Worm (Caenorhabditis elegans) whole organism, L1 larva: ENCODE measurements around the gene ssr-2.

Source experiments
- C04F5.9 ChIP-seq: sonication (generic microtip); optimal IDR thresholded peaks from 2 replicates; lab custom pipeline; 2016; ENCODE audit warnings: missing genetic modification characterization, missing compliant biosample characterization
- C16A3.4 ChIP-seq: fragments of 150-350 bp; optimal IDR thresholded peaks from 2 replicates; lab custom pipeline; 2014; ENCODE audit warnings: missing biosample characterization, missing genetic modification characterization
- aly-2 ChIP-seq: fragments of 150-350 bp; optimal IDR thresholded peaks from 2 replicates; lab custom pipeline; 2014; ENCODE audit warnings: missing biosample characterization, missing genetic modification characterization
- ama-1 ChIP-seq: fragments of 150-350 bp; optimal IDR thresholded peaks from 2 replicates; lab custom pipeline; 2014
- blmp-1 ChIP-seq: fragments of 150-350 bp; optimal IDR thresholded peaks from 2 replicates; lab custom pipeline; 2014; ENCODE audit warnings: missing biosample characterization, missing genetic modification characterization
- ceh-63 ChIP-seq: fragments of 200-800 bp; sonication (Bioruptor generic); optimal IDR thresholded peaks from 2 replicates; lab custom pipeline; 2018; ENCODE audit warnings: mild to moderate bottlenecking, missing genetic modification characterization, missing compliant biosample characterization
- ceh-82 ChIP-seq, 3 experiments: fragments of 150-350 bp in 1 of 3; sonication (generic microtip) in 2 of 3; optimal IDR thresholded peaks; 2 replicates each; lab custom pipeline; 2014 to 2017; ENCODE audit warnings: missing biosample characterization in 3 of 3, missing genetic modification characterization in 3 of 3
- ceh-90 ChIP-seq: sonication (generic microtip); optimal IDR thresholded peaks from 2 replicates; lab custom pipeline; 2016; ENCODE audit warnings: missing genetic modification characterization, missing compliant biosample characterization
- ces-1 ChIP-seq: fragments of 150-350 bp; optimal IDR thresholded peaks from 2 replicates; lab custom pipeline; 2014; ENCODE audit warnings: missing biosample characterization, missing genetic modification reagents, missing genetic modification characterization
- dpl-1 ChIP-seq, 3 experiments: fragments of 150-350 bp in 2 of 3; sonication (generic microtip) in 1 of 3; optimal IDR thresholded peaks; 2 replicates each; lab custom pipeline; 2014 to 2017; ENCODE audit warnings: missing biosample characterization in 3 of 3, missing genetic modification characterization in 3 of 3, missing genetic modification reagents in 3 of 3
- dsc-1 ChIP-seq: sonication (generic microtip); optimal IDR thresholded peaks from 2 replicates; lab custom pipeline; 2016; ENCODE audit warnings: mild to moderate bottlenecking, missing genetic modification characterization, missing compliant biosample characterization
- efl-1 ChIP-seq, 4 experiments: fragments of 150-350 bp; optimal IDR thresholded peaks in 3 of 4; peaks in 1 of 4; 1 replicate in 1 of 4; 2 replicates in 3 of 4; lab custom pipeline; 2014; ENCODE audit warnings: missing biosample characterization in 2 of 4, missing genetic modification characterization in 2 of 4, missing genetic modification reagents in 2 of 4
- elt-3 ChIP-seq, 6 experiments: fragments of 150-350 bp in 1 of 6; sonication (generic microtip); optimal IDR thresholded peaks; 2 replicates each; lab custom pipeline; 2017 to 2018; ENCODE audit warnings: missing biosample characterization in 6 of 6, missing genetic modification characterization in 6 of 6, inconsistent platforms in 1 of 6
- grh-1 ChIP-seq: fragments of 200-800 bp; sonication (Bioruptor generic); IDR thresholded peaks from 2 replicates; pipeline ENCODE4 v1.3.6; 2022; ENCODE audit warnings: missing genetic modification reagents, missing genetic modification characterization, missing compliant biosample characterization
- hlh-4 ChIP-seq: sonication (generic microtip); optimal IDR thresholded peaks from 2 replicates; lab custom pipeline; 2016; ENCODE audit warnings: mild to moderate bottlenecking, missing genetic modification characterization, missing compliant biosample characterization
- lin-13 ChIP-seq: fragments of 150-350 bp; optimal IDR thresholded peaks from 2 replicates; lab custom pipeline; 2014; ENCODE audit warnings: missing biosample characterization, missing genetic modification reagents, missing genetic modification characterization
- lin-14 ChIP-seq: fragments of 200-800 bp; sonication (Bioruptor generic); optimal IDR thresholded peaks from 2 replicates; lab custom pipeline; 2018; ENCODE audit warnings: mild to moderate bottlenecking, missing genetic modification characterization, moderate library complexity, missing compliant biosample characterization
- lin-35 ChIP-seq, 2 experiments: fragments of 150-350 bp; optimal IDR thresholded peaks; 2 replicates each; lab custom pipeline; 2014; ENCODE audit warnings: missing biosample characterization in 2 of 2, missing genetic modification characterization in 2 of 2, missing genetic modification reagents in 2 of 2
- lin-39 ChIP-seq: fragments of 150-350 bp; optimal IDR thresholded peaks from 2 replicates; lab custom pipeline; 2014; ENCODE audit warnings: missing biosample characterization, missing genetic modification reagents, missing genetic modification characterization
- lsy-2 ChIP-seq, 2 experiments: fragments of 150-350 bp; optimal IDR thresholded peaks; 2 replicates each; lab custom pipeline; 2014; ENCODE audit warnings: missing biosample characterization in 2 of 2, missing genetic modification characterization in 2 of 2
- mdl-1 ChIP-seq, 2 experiments: fragments of 150-350 bp; optimal IDR thresholded peaks; 2 replicates each; lab custom pipeline; 2014 to 2017; ENCODE audit warnings: missing biosample characterization in 2 of 2, missing genetic modification characterization in 2 of 2, inconsistent platforms in 1 of 2
- mef-2 ChIP-seq: fragments of 150-350 bp; optimal IDR thresholded peaks from 2 replicates; lab custom pipeline; 2014; ENCODE audit warnings: missing biosample characterization, missing genetic modification characterization
- mep-1 ChIP-seq: fragments of 150-350 bp; optimal IDR thresholded peaks from 2 replicates; lab custom pipeline; 2014; ENCODE audit warnings: missing biosample characterization, missing genetic modification characterization
- nhr-19 ChIP-seq: fragments of 200-800 bp; sonication (Bioruptor generic); conservative IDR thresholded peaks from 2 replicates; pipeline ENCODE4 v1.3.6; 2022; ENCODE audit warnings: missing genetic modification characterization, missing compliant biosample characterization
- nhr-20 ChIP-seq: sonication (generic microtip); optimal IDR thresholded peaks from 2 replicates; lab custom pipeline; 2016; ENCODE audit warnings: mild to moderate bottlenecking, missing genetic modification characterization, missing compliant biosample characterization
- nhr-237 ChIP-seq: fragments of 150-350 bp; optimal IDR thresholded peaks from 2 replicates; lab custom pipeline; 2014; ENCODE audit warnings: missing biosample characterization, missing genetic modification characterization
- nhr-28 ChIP-seq: fragments of 150-350 bp; optimal IDR thresholded peaks from 2 replicates; lab custom pipeline; 2014; ENCODE audit warnings: missing biosample characterization, missing genetic modification characterization
- nhr-71 ChIP-seq: sonication (generic microtip); optimal IDR thresholded peaks from 2 replicates; lab custom pipeline; 2016; ENCODE audit warnings: mild to moderate bottlenecking, missing genetic modification characterization, moderate library complexity, missing compliant biosample characterization
- nhr-85 ChIP-seq: sonication (generic microtip); peaks from one replicate; lab custom pipeline; 2016; ENCODE audit warnings: missing genetic modification characterization, inconsistent platforms, missing compliant biosample characterization
- nhr-90 ChIP-seq: sonication (generic microtip); optimal IDR thresholded peaks from 2 replicates; lab custom pipeline; 2016; ENCODE audit warnings: mild to moderate bottlenecking, missing genetic modification characterization, missing compliant biosample characterization; ENCODE audit not compliant: poor library complexity
- pag-3 ChIP-seq: sonication (generic microtip); optimal IDR thresholded peaks from 2 replicates; lab custom pipeline; 2017; ENCODE audit warnings: missing genetic modification characterization, mild to moderate bottlenecking, missing compliant biosample characterization, antibody characterized with exemption, borderline replicate concordance; ENCODE audit not compliant: insufficient read depth
- pax-3 ChIP-seq: fragments of 200-800 bp; sonication (Bioruptor generic); optimal IDR thresholded peaks from 2 replicates; lab custom pipeline; 2018; ENCODE audit warnings: mild to moderate bottlenecking, missing genetic modification characterization, moderate library complexity, missing compliant biosample characterization
- rnt-1 ChIP-seq: sonication (generic microtip); optimal IDR thresholded peaks from 2 replicates; lab custom pipeline; 2016; ENCODE audit warnings: mild to moderate bottlenecking, missing genetic modification characterization, moderate library complexity, missing compliant biosample characterization
- skn-1 ChIP-seq: fragments of 150-350 bp; optimal IDR thresholded peaks from 2 replicates; lab custom pipeline; 2014; ENCODE audit warnings: missing biosample characterization, missing genetic modification characterization
- snpc-4 ChIP-seq: fragments of 150-350 bp; optimal IDR thresholded peaks from 2 replicates; lab custom pipeline; 2014; ENCODE audit warnings: missing biosample characterization, missing genetic modification characterization
- snu-23 ChIP-seq: sonication (generic microtip); optimal IDR thresholded peaks from 2 replicates; lab custom pipeline; 2016; ENCODE audit warnings: missing genetic modification characterization, missing compliant biosample characterization
- sox-4 ChIP-seq: sonication (generic microtip); optimal IDR thresholded peaks from 2 replicates; lab custom pipeline; 2016; ENCODE audit warnings: missing genetic modification characterization, missing compliant biosample characterization
- sup-37 ChIP-seq: fragments of 200-800 bp; sonication (Bioruptor generic); optimal IDR thresholded peaks from 2 replicates; lab custom pipeline; 2018; ENCODE audit warnings: mild to moderate bottlenecking, missing genetic modification characterization, missing compliant biosample characterization
- tbx-2 ChIP-seq: sonication (generic microtip); optimal IDR thresholded peaks from 2 replicates; lab custom pipeline; 2016; ENCODE audit warnings: missing genetic modification characterization, missing compliant biosample characterization
- tlp-1 ChIP-seq: fragments of 150-350 bp; optimal IDR thresholded peaks from 2 replicates; lab custom pipeline; 2014; ENCODE audit warnings: missing biosample characterization, missing genetic modification characterization
- unc-130 ChIP-seq: fragments of 150-350 bp; optimal IDR thresholded peaks from 2 replicates; lab custom pipeline; 2017; ENCODE audit warnings: missing biosample characterization, missing genetic modification characterization, inconsistent platforms
- unc-62 ChIP-seq: fragments of 150-350 bp; optimal IDR thresholded peaks from 2 replicates; lab custom pipeline; 2014; ENCODE audit warnings: missing biosample characterization, missing genetic modification reagents, missing genetic modification characterization
- zag-1 ChIP-seq: fragments of 150-350 bp; optimal IDR thresholded peaks from 2 replicates; lab custom pipeline; 2014; ENCODE audit warnings: missing biosample characterization, missing genetic modification characterization
- zip-4 ChIP-seq: fragments of 200-800 bp; sonication (Bioruptor generic); optimal IDR thresholded peaks from 2 replicates; lab custom pipeline; 2018; ENCODE audit warnings: mild to moderate bottlenecking, missing genetic modification characterization, moderate library complexity, missing compliant biosample characterization
- ztf-11 ChIP-seq, 2 experiments: sonication (generic microtip); optimal IDR thresholded peaks; 2 replicates each; lab custom pipeline; 2016 to 2017; ENCODE audit warnings: missing genetic modification characterization in 2 of 2, missing biosample characterization in 1 of 2, missing compliant biosample characterization in 1 of 2

ssr-2 gene

ce11 chrX:2863946-2864345 is 36.4 kb upstream of the ssr-2 start, which contains the start of gene F53B3.6:
F53B3.6 (plus strand) TSS chrX:2864229.
- TF ChIP-seq lsy-2 (tag; optimal IDR thresholded peaks at IDR 0.05; lab: Kevin White, UChicago) (no peak), mdl-1 (tag; optimal IDR thresholded peaks at IDR 0.05; lab: Kevin White, UChicago) (no peak), nhr-71 (tag; lab: Kevin White, UChicago) (peak; percentile 17), hlh-4 (tag; lab: Kevin White, UChicago) (no peak), skn-1 (tag; lab: Kevin White, UChicago) (no peak), pag-3 (tag; lab: Kevin White, UChicago) (no peak), elt-3 (tag; optimal IDR thresholded peaks at IDR 0.05; lab: Kevin White, UChicago) (peak in 4 of 6 experiments; percentile 20 to 72 (median 51)), snu-23 (GFP tag; lab: Kevin White, UChicago) (peak; percentile 38), unc-62 (GFP tag; lab: Kevin White, UChicago) (no peak), nhr-20 (tag; lab: Kevin White, UChicago) (peak; percentile 27), sox-4 (no peak), mef-2 (tag; lab: Kevin White, UChicago) (no peak), C04F5.9 (no peak), lin-39 (tag; lab: Kevin White, UChicago) (no peak), ceh-82 (tag; optimal IDR thresholded peaks at IDR 0.05; lab: Kevin White, UChicago) (no peak), aly-2 (tag; lab: Kevin White, UChicago) (no peak), ceh-63 (GFP tag; lab: Kevin White, UChicago) (no peak), nhr-85 (peak; percentile 66), ama-1 (lab: Kevin White, UChicago) (no peak), zag-1 (tag; lab: Kevin White, UChicago) (no peak), unc-130 (tag; lab: Kevin White, UChicago) (no peak), snpc-4 (tag; lab: Kevin White, UChicago) (no peak), lin-13 (GFP tag; lab: Kevin White, UChicago) (no peak), nhr-28 (tag; lab: Kevin White, UChicago) (no peak), grh-1 (GFP tag; lab: Robert Waterston, UW) (no peak; the same call in 1 of the 2 replicates), tbx-2 (peak; percentile 4), nhr-237 (tag; lab: Kevin White, UChicago) (no peak), blmp-1 (tag; lab: Kevin White, UChicago) (peak; percentile 80), lin-35 (GFP tag; optimal IDR thresholded peaks at IDR 0.05; lab: Kevin White, UChicago) (no peak), lin-14 (GFP tag; lab: Kevin White, UChicago) (peak; percentile 45), zip-4 (GFP tag; lab: Kevin White, UChicago) (no peak)

- peak; percentile 28 for TF ChIP-seq nhr-85
- no peak for TF ChIP-seq lin-35 (GFP tag; optimal IDR thresholded peaks at IDR 0.05; lab: Kevin White, UChicago)
- TF ChIP-seq, all 84 proteins: peak for 1
Observed at ce11 chrX:2862372-2862771, 34.8 kb upstream of the ssr-2 start, which contains the start of gene comt-1. comt-1 (minus strand) TSS chrX:2862472.

- TF ChIP-seq tlp-1: no peak
- TF ChIP-seq nhr-237 (tag; lab: Kevin White, UChicago): no peak
- no peak for TF ChIP-seq aly-2 (tag; lab: Kevin White, UChicago)
- no peak for TF ChIP-seq ces-1 (GFP tag; lab: Kevin White, UChicago)
- TF ChIP-seq efl-1 (optimal IDR thresholded peaks at IDR 0.05; lab: Kevin White, UChicago): no peak
- TF ChIP-seq efl-1 (GFP tag; optimal IDR thresholded peaks at IDR 0.05 in 1 of 2; lab: Kevin White, UChicago): peak in 1 of 2 experiments; percentile 82
- peak; percentile 66 for TF ChIP-seq blmp-1 (tag; lab: Kevin White, UChicago)
- peak; percentile 56 for TF ChIP-seq snu-23 (GFP tag; lab: Kevin White, UChicago)
- TF ChIP-seq nhr-20 (tag; lab: Kevin White, UChicago): peak; percentile 58
- TF ChIP-seq unc-130 (tag; lab: Kevin White, UChicago): peak; percentile 44
- no peak for TF ChIP-seq sup-37 (GFP tag; lab: Kevin White, UChicago)
- TF ChIP-seq nhr-85: peak; percentile 90
- TF ChIP-seq dpl-1 (GFP tag; optimal IDR thresholded peaks at IDR 0.05; lab: Kevin White, UChicago): no peak
- no peak for TF ChIP-seq sox-4
- TF ChIP-seq ztf-11 (tag; optimal IDR thresholded peaks at IDR 0.05; lab: Kevin White, UChicago): no peak
- TF ChIP-seq lin-14 (GFP tag; lab: Kevin White, UChicago): peak; percentile 56
- peak; percentile 35 for TF ChIP-seq C16A3.4 (tag; lab: Kevin White, UChicago)
- no peak for TF ChIP-seq ceh-90 (tag; lab: Kevin White, UChicago)
- TF ChIP-seq hlh-4 (tag; lab: Kevin White, UChicago): no peak
- TF ChIP-seq tbx-2: no peak
- TF ChIP-seq nhr-90: peak; percentile 72
- TF ChIP-seq dsc-1 (tag; lab: Kevin White, UChicago): no peak
- TF ChIP-seq nhr-19 (GFP tag; lab: Robert Waterston, UW): peak; percentile 44
- peak; percentile 62 for TF ChIP-seq nhr-71 (tag; lab: Kevin White, UChicago)
- TF ChIP-seq skn-1 (tag; lab: Kevin White, UChicago): peak; percentile 34
- TF ChIP-seq rnt-1 (tag; lab: Kevin White, UChicago): peak; percentile 2
- peak; percentile 24 for TF ChIP-seq mep-1
- peak in 1 of 2 experiments; percentile 9 for TF ChIP-seq lsy-2 (tag; optimal IDR thresholded peaks at IDR 0.05; lab: Kevin White, UChicago)
- no peak for TF ChIP-seq pag-3 (tag; lab: Kevin White, UChicago)
- no peak for TF ChIP-seq pax-3 (tag; lab: Kevin White, UChicago)
Observed at ce11 chrX:2858380-2858779, 30.8 kb upstream of the ssr-2 start.
